Worm (Caenorhabditis elegans): ENCODE results near the gene smoc-1.

ce11 chrV:11736896-11737295 lies 20.6 kb upstream of the smoc-1 start, which contains the start of gene spe-42:
- TF ChIP-seq cog-1 (tag; optimal IDR thresholded peaks at IDR 0.05) (no peak), klf-2 (GFP tag; conservative IDR thresholded peaks at IDR 0.05) (no peak), ref-1 (GFP tag; conservative IDR thresholded peaks at IDR 0.05) (no peak), med-1 (GFP tag; optimal IDR thresholded peaks at IDR 0.05; ENCODE audit: insufficient read depth) (no peak), flt-1 (GFP tag; IDR thresholded peaks at IDR 0.05) (no peak), tab-1 (GFP tag; IDR thresholded peaks at IDR 0.05) (no peak)

All from whole organism, midembryonic.